Worm (Caenorhabditis elegans) whole organism, mixed stage, embryonic: ENCODE data around the gene Y48B6A.13.

Experiments used
- M03D4.4 ChIP-seq: sonication (generic microtip); optimal IDR thresholded peaks from 2 replicates; lab custom pipeline; 2017; ENCODE audit warnings: mild to moderate bottlenecking, missing genetic modification characterization, missing compliant biosample characterization
- bed-3 ChIP-seq: fragments of 200-800 bp; sonication (Bioruptor generic); optimal IDR thresholded peaks from 3 replicates; lab custom pipeline; 2018; ENCODE audit warnings: mild to moderate bottlenecking, missing genetic modification characterization, moderate library complexity, missing compliant biosample characterization
- ceh-39 ChIP-seq: fragments of 150-350 bp; optimal IDR thresholded peaks from 2 replicates; lab custom pipeline; 2014; ENCODE audit warnings: missing biosample characterization, missing genetic modification characterization
- ceh-43 ChIP-seq: fragments of 200-800 bp; sonication (Bioruptor generic); optimal IDR thresholded peaks from 2 replicates; lab custom pipeline; 2018; ENCODE audit warnings: mild to moderate bottlenecking, missing genetic modification characterization, moderate library complexity, missing compliant biosample characterization
- ceh-83 ChIP-seq: fragments of 200-800 bp; sonication (Bioruptor generic); optimal IDR thresholded peaks from 2 replicates; lab custom pipeline; 2018; ENCODE audit warnings: mild to moderate bottlenecking, missing genetic modification characterization, missing compliant biosample characterization
- ces-1 ChIP-seq: fragments of 150-350 bp; optimal IDR thresholded peaks from 2 replicates; lab custom pipeline; 2014; ENCODE audit warnings: missing biosample characterization, missing genetic modification reagents, missing genetic modification characterization
- drap-1 ChIP-seq: fragments of 200-800 bp; sonication (Bioruptor generic); optimal IDR thresholded peaks from 3 replicates; lab custom pipeline; 2018; ENCODE audit warnings: mild to moderate bottlenecking, missing genetic modification characterization, missing compliant biosample characterization
- elt-1 ChIP-seq: sonication (generic microtip); optimal IDR thresholded peaks from 2 replicates; lab custom pipeline; 2017; ENCODE audit warnings: missing genetic modification characterization, mild to moderate bottlenecking, missing compliant biosample characterization, antibody characterized with exemption, moderate library complexity, borderline replicate concordance; ENCODE audit not compliant: insufficient read depth
- elt-3 ChIP-seq: fragments of 150-350 bp; optimal IDR thresholded peaks from 2 replicates; lab custom pipeline; 2014; ENCODE audit warnings: missing biosample characterization, missing genetic modification characterization
- flh-1 ChIP-seq: fragments of 200-800 bp; sonication (Bioruptor generic); optimal IDR thresholded peaks from 2 replicates; lab custom pipeline; 2018; ENCODE audit warnings: mild to moderate bottlenecking, missing genetic modification characterization, moderate library complexity, missing compliant biosample characterization
- ham-2 ChIP-seq: fragments of 200-800 bp; sonication (Bioruptor generic); optimal IDR thresholded peaks from 2 replicates; lab custom pipeline; 2018; ENCODE audit warnings: mild to moderate bottlenecking, missing genetic modification characterization, missing compliant biosample characterization
- hlh-1 ChIP-seq: fragments of 150-350 bp; optimal IDR thresholded peaks from 2 replicates; lab custom pipeline; 2014; ENCODE audit warnings: missing biosample characterization, missing genetic modification reagents, missing genetic modification characterization
- lin-13 ChIP-seq: fragments of 150-350 bp; optimal IDR thresholded peaks from 2 replicates; lab custom pipeline; 2014; ENCODE audit warnings: missing biosample characterization, missing genetic modification characterization
- lin-32 ChIP-seq: fragments of 200-800 bp; sonication (Bioruptor generic); optimal IDR thresholded peaks from 2 replicates; lab custom pipeline; 2018; ENCODE audit warnings: mild to moderate bottlenecking, missing genetic modification characterization, missing compliant biosample characterization
- lsy-2 ChIP-seq: fragments of 150-350 bp; optimal IDR thresholded peaks from 2 replicates; lab custom pipeline; 2014; ENCODE audit warnings: missing biosample characterization, missing genetic modification characterization
- mab-5 ChIP-seq: fragments of 150-350 bp; optimal IDR thresholded peaks from 2 replicates; lab custom pipeline; 2014; ENCODE audit warnings: missing biosample characterization, missing genetic modification characterization
- mls-2 ChIP-seq: sonication (generic microtip); optimal IDR thresholded peaks from 2 replicates; lab custom pipeline; 2016; ENCODE audit warnings: mild to moderate bottlenecking, missing genetic modification characterization, moderate library complexity, missing compliant biosample characterization
- nhr-12 ChIP-seq: fragments of 150-350 bp; optimal IDR thresholded peaks from 2 replicates; lab custom pipeline; 2014; ENCODE audit warnings: missing biosample characterization, missing genetic modification characterization
- nhr-2 ChIP-seq: fragments of 150-350 bp; optimal IDR thresholded peaks from 2 replicates; lab custom pipeline; 2014; ENCODE audit warnings: missing biosample characterization, missing genetic modification characterization
- nhr-237 ChIP-seq: fragments of 150-350 bp; optimal IDR thresholded peaks from 2 replicates; lab custom pipeline; 2014; ENCODE audit warnings: missing biosample characterization, missing genetic modification characterization
- nhr-28 ChIP-seq: fragments of 150-350 bp; optimal IDR thresholded peaks from 2 replicates; lab custom pipeline; 2014; ENCODE audit warnings: missing biosample characterization, missing genetic modification characterization
- pha-4 ChIP-seq: fragments of 150-350 bp; optimal IDR thresholded peaks from 2 replicates; lab custom pipeline; 2018; ENCODE audit warnings: missing biosample characterization, missing genetic modification reagents, missing genetic modification characterization
- snpc-4 ChIP-seq: fragments of 150-350 bp; optimal IDR thresholded peaks from 2 replicates; lab custom pipeline; 2014; ENCODE audit warnings: missing biosample characterization, missing genetic modification characterization
- sptf-1 ChIP-seq: sonication (generic microtip); optimal IDR thresholded peaks from 2 replicates; lab custom pipeline; 2017; ENCODE audit warnings: mild to moderate bottlenecking, missing genetic modification characterization, moderate library complexity, missing compliant biosample characterization
- tbx-8 ChIP-seq: fragments of 200-800 bp; sonication (Bioruptor generic); optimal IDR thresholded peaks from 2 replicates; lab custom pipeline; 2018; ENCODE audit warnings: mild to moderate bottlenecking, missing genetic modification characterization, moderate library complexity, missing compliant biosample characterization
- unc-120 ChIP-seq: sonication (generic microtip); optimal IDR thresholded peaks from 2 replicates; lab custom pipeline; 2017; ENCODE audit warnings: missing genetic modification characterization, missing compliant biosample characterization; ENCODE audit not compliant: poor library complexity, severe bottlenecking
- unc-62 ChIP-seq: fragments of 150-350 bp; optimal IDR thresholded peaks from 2 replicates; lab custom pipeline; 2014; ENCODE audit warnings: missing biosample characterization, missing genetic modification reagents, missing genetic modification characterization
- zip-8 ChIP-seq: fragments of 150-350 bp; optimal IDR thresholded peaks from 2 replicates; lab custom pipeline; 2014; ENCODE audit warnings: missing biosample characterization, missing genetic modification characterization
- ztf-11 ChIP-seq: fragments of 150-350 bp; optimal IDR thresholded peaks from 2 replicates; lab custom pipeline; 2014; ENCODE audit warnings: missing biosample characterization, missing genetic modification characterization

The Y48B6A.13 gene

DNA sequence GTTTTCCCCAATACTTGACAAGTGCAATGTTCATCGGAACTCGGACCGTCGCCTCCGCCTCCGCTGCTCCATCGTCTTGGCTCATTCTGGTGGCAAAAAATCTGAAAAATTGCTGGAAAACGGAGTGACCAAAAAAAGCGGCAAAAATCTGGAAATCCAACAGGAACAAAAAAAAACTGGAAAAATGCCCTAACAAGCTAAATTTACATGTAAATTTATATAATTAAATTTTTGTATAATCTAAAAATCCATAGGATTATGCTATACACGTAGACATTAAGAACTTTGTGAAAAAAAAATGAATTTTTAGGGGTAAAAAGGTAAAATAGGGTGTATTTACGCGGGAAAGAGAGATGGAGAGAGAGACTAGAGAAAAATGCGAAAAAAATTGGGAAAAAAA, at the start of gene Y48B6A.13:
Gene Y48B6A.13, minus strand, starts transcription at position 101 of the 400 bp plus-strand sequence.
- TF ChIP-seq nhr-237 (tag; lab: Kevin White, UChicago) (no peak), nhr-28 (tag; lab: Kevin White, UChicago) (no peak), unc-120 (no peak), M03D4.4 (no peak), ham-2 (GFP tag; lab: Kevin White, UChicago) (no peak), elt-1 (tag; lab: Kevin White, UChicago) (no peak), lin-32 (GFP tag; lab: Kevin White, UChicago) (no peak), ceh-43 (no peak), sptf-1 (tag; lab: Kevin White, UChicago) (no peak), nhr-2 (no peak), snpc-4 (no peak)

- TF ChIP-seq ztf-11 (tag; lab: Kevin White, UChicago) (no peak), elt-1 (tag; lab: Kevin White, UChicago) (no peak), M03D4.4 (no peak), sptf-1 (tag; lab: Kevin White, UChicago) (no peak), zip-8 (tag; lab: Kevin White, UChicago) (no peak), flh-1 (GFP tag; lab: Kevin White, UChicago) (no peak), mls-2 (no peak)
Measured at ce11 chrII:14269839-14270238, 43.8 kb upstream of the Y48B6A.13 start.

ce11 chrII:14269142-14269593, 43.1 kb upstream of the Y48B6A.13 start, which contains the start of gene Y54G11A.1:
Gene Y54G11A.1, minus strand, starts transcription at chrII:14269192.
- TF ChIP-seq ces-1 (GFP tag; lab: Kevin White, UChicago) = no peak
- no peak for TF ChIP-seq lin-32 (GFP tag; lab: Kevin White, UChicago)
- TF ChIP-seq pha-4 (tag; lab: Kevin White, UChicago) = no peak
- no peak for TF ChIP-seq ceh-83 (GFP tag; lab: Kevin White, UChicago)
- no peak for TF ChIP-seq ham-2 (GFP tag; lab: Kevin White, UChicago)
- no peak for TF ChIP-seq nhr-12 (tag; lab: Kevin White, UChicago)
- TF ChIP-seq elt-3 (tag; lab: Kevin White, UChicago) = no peak
- no peak for TF ChIP-seq lin-13
- TF ChIP-seq sptf-1 (tag; lab: Kevin White, UChicago) = no peak
- no peak for TF ChIP-seq tbx-8 (GFP tag; lab: Kevin White, UChicago)
- no peak for TF ChIP-seq drap-1 (GFP tag; lab: Kevin White, UChicago)
- TF ChIP-seq, all 35 proteins: peak for 0

- TF ChIP-seq flh-1 (GFP tag; lab: Kevin White, UChicago) (no peak), ces-1 (GFP tag; lab: Kevin White, UChicago) (no peak), drap-1 (GFP tag; lab: Kevin White, UChicago) (no peak), nhr-2 (no peak), lin-32 (GFP tag; lab: Kevin White, UChicago) (no peak), nhr-237 (tag; lab: Kevin White, UChicago) (no peak), hlh-1 (tag; lab: Kevin White, UChicago) (no peak), ztf-11 (tag; lab: Kevin White, UChicago) (no peak), unc-62 (no peak), ham-2 (GFP tag; lab: Kevin White, UChicago) (no peak), lin-13 (no peak), ceh-83 (GFP tag; lab: Kevin White, UChicago) (no peak)
Measured at ce11 chrII:14257943-14258342, 31.9 kb upstream of the Y48B6A.13 start.

- TF ChIP-seq nhr-237 (tag; lab: Kevin White, UChicago) (no peak), lin-13 (no peak), ztf-11 (tag; lab: Kevin White, UChicago) (no peak), ceh-39 (tag; lab: Kevin White, UChicago) (no peak), mab-5 (tag; lab: Kevin White, UChicago) (no peak), hlh-1 (tag; lab: Kevin White, UChicago) (no peak), lsy-2 (tag; lab: Kevin White, UChicago) (no peak), M03D4.4 (no peak), drap-1 (GFP tag; lab: Kevin White, UChicago) (no peak), ceh-83 (GFP tag; lab: Kevin White, UChicago) (no peak)
Measured at ce11 chrII:14256779-14257178, 30.7 kb upstream of the Y48B6A.13 start, which contains the start of gene Y54G11A.19. Gene Y54G11A.19, minus strand, starts transcription at chrII:14256879.

DNA sequence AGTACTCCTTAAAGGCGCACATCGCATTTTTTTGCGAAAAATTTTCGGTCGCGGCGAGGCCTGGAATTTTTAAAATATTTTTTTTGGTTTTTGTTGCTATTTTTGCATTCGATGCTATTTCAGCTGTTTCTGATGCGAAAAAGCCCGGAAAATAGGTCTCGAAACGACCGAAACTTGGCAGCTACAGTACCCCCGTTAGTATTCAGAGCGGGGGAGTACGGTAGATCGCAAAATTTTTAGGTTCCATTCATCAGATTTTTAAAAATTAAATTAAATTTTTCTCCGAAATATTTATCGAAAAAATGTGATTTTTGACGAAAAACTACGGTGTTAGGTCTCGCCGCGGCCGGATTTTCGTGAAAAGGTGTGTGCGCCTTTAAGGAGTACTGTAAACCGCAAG, 29.8 kb upstream of the Y48B6A.13 start:
- no peak for TF ChIP-seq bed-3
- TF ChIP-seq M03D4.4 = no peak
- TF ChIP-seq lin-32 (GFP tag; lab: Kevin White, UChicago) = no peak
- no peak for TF ChIP-seq zip-8 (tag; lab: Kevin White, UChicago)
- TF ChIP-seq nhr-28 (tag; lab: Kevin White, UChicago) = no peak
- no peak for TF ChIP-seq ces-1 (GFP tag; lab: Kevin White, UChicago)
- TF ChIP-seq nhr-237 (tag; lab: Kevin White, UChicago) = no peak
- TF ChIP-seq, all 35 proteins: peak for 0
